Fruit fly (Drosophila melanogaster): ENCODE results near the gene Ets96B.

Ets96B gene

dm6 chr3R:24787734-24788133 lies at the start of gene Ets96B:
TSS of gene Ets96B (plus strand) at chr3R:24788054.
- no peak for TF ChIP-seq CG17806 (tag; optimal IDR thresholded peaks at IDR 0.05)
- TF ChIP-seq CG10348 (GFP tag; IDR thresholded peaks at IDR 0.05), result no peak
- no peak for TF ChIP-seq CG4496 (GFP tag; IDR thresholded peaks at IDR 0.05)
- no peak for TF ChIP-seq CG13204 (GFP tag; optimal IDR thresholded peaks at IDR 0.05)
- no peak for TF ChIP-seq rn (GFP tag; IDR thresholded peaks at IDR 0.05)
- TF ChIP-seq D1 (tag; optimal IDR thresholded peaks at IDR 0.05), result no peak
- TF ChIP-seq fd96Ca (GFP tag; IDR thresholded peaks at IDR 0.05), result no peak
- TF ChIP-seq CG9948 (tag; optimal IDR thresholded peaks at IDR 0.05), result no peak
- TF ChIP-seq CG32121 (GFP tag; IDR thresholded peaks at IDR 0.05), result no peak
- TF ChIP-seq CG14655 (GFP tag; optimal IDR thresholded peaks at IDR 0.05), result no peak
- TF ChIP-seq CG8301 (tag; optimal IDR thresholded peaks at IDR 0.05), result no peak
- no peak for TF ChIP-seq CG34367 (tag; optimal IDR thresholded peaks at IDR 0.05)
- no peak for TF ChIP-seq Pif1A (GFP tag; optimal IDR thresholded peaks at IDR 0.05)
- TF ChIP-seq Ets98B (GFP tag; IDR thresholded peaks at IDR 0.05), result no peak
- TF ChIP-seq CG15710 (tag; optimal IDR thresholded peaks at IDR 0.05), result no peak
- TF ChIP-seq CG12605 (GFP tag; IDR thresholded peaks at IDR 0.05), result no peak
- no peak for TF ChIP-seq EcR (GFP tag; optimal IDR thresholded peaks at IDR 0.05)
- TF ChIP-seq CG8159 (tag; optimal IDR thresholded peaks at IDR 0.05), result no peak

dm6 chr3R:24749055-24749992 lies 38.5 kb upstream of the Ets96B start, which contains the start of gene tld:
TSS of gene tld (plus strand) at chr3R:24749731.
- TF ChIP-seq CG32121 (GFP tag; IDR thresholded peaks at IDR 0.05), result no peak
- TF ChIP-seq CG9948 (tag; optimal IDR thresholded peaks at IDR 0.05), result no peak
- no peak for TF ChIP-seq CG8301 (tag; optimal IDR thresholded peaks at IDR 0.05)
- TF ChIP-seq CG8159 (tag; optimal IDR thresholded peaks at IDR 0.05), result no peak
- no peak for TF ChIP-seq Pif1B (GFP tag; optimal IDR thresholded peaks at IDR 0.05)
- TF ChIP-seq Pif1A (GFP tag; optimal IDR thresholded peaks at IDR 0.05), result no peak
- no peak for TF ChIP-seq D1 (tag; optimal IDR thresholded peaks at IDR 0.05)
- TF ChIP-seq CG13204 (GFP tag; optimal IDR thresholded peaks at IDR 0.05), result no peak
- TF ChIP-seq CG15710 (tag; optimal IDR thresholded peaks at IDR 0.05), result no peak
- no peak for TF ChIP-seq gl (tag; optimal IDR thresholded peaks at IDR 0.05)
- no peak for TF ChIP-seq CG34367 (tag; optimal IDR thresholded peaks at IDR 0.05)
- no peak for TF ChIP-seq fd96Ca (GFP tag; IDR thresholded peaks at IDR 0.05)
- no peak for TF ChIP-seq rn (GFP tag; IDR thresholded peaks at IDR 0.05)
- TF ChIP-seq CG12605 (GFP tag; IDR thresholded peaks at IDR 0.05), result no peak

DNA sequence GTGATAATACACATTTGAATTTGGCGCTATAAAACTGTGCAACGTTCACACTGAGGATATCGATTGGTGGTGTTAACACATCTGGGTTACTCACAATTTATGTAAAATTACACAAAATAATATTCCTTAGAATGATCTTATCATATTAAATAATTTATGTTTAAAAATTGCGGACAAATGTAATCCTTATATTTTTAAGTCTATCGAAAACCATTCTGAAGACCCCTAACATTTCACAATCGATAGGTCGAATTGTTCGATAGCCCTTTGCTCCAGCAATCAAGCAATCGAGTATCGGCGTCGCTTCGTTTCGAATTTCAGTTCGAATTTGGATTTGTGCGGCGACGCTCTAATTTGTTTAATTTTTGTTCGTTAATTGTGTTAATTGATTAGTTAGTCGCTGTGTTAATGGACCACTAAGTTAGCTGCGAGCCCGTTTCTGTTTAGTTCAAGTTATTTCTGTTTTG lies 34.3 kb upstream of the Ets96B start, which contains the start of gene asp:
Gene asp, plus strand, starts transcription at position 289 of the 467 bp plus-strand sequence.
- TF ChIP-seq CG8159 (tag; optimal IDR thresholded peaks at IDR 0.05), result no peak
- TF ChIP-seq CG12605 (GFP tag; IDR thresholded peaks at IDR 0.05), result no peak
- no peak for TF ChIP-seq CG14655 (GFP tag; optimal IDR thresholded peaks at IDR 0.05)
- TF ChIP-seq rn (GFP tag; IDR thresholded peaks at IDR 0.05), result no peak
- TF ChIP-seq gl (tag; optimal IDR thresholded peaks at IDR 0.05), result no peak
- no peak for TF ChIP-seq Ets98B (GFP tag; IDR thresholded peaks at IDR 0.05)
- TF ChIP-seq Pif1B (GFP tag; optimal IDR thresholded peaks at IDR 0.05), result no peak
- no peak for TF ChIP-seq fd96Ca (GFP tag; IDR thresholded peaks at IDR 0.05)

dm6 chr3R:24764971-24765370 lies 22.9 kb upstream of the Ets96B start, which contains the start of gene AstA:
TSS of gene AstA (minus strand) at chr3R:24765071.
- TF ChIP-seq Snoo (tag; optimal IDR thresholded peaks at IDR 0.05) (no peak), Pif1A (GFP tag; optimal IDR thresholded peaks at IDR 0.05) (no peak), CG17806 (tag; optimal IDR thresholded peaks at IDR 0.05) (no peak)

dm6 chr3R:24766684-24767083 lies 21.2 kb upstream of the Ets96B start:
- TF ChIP-seq CG10348 (GFP tag; IDR thresholded peaks at IDR 0.05) (no peak), EcR (GFP tag; optimal IDR thresholded peaks at IDR 0.05) (no peak), CG17806 (tag; optimal IDR thresholded peaks at IDR 0.05) (no peak), CG12605 (GFP tag; IDR thresholded peaks at IDR 0.05) (no peak), CG8159 (tag; optimal IDR thresholded peaks at IDR 0.05) (no peak), CG8301 (tag; optimal IDR thresholded peaks at IDR 0.05) (no peak), fd96Ca (GFP tag; IDR thresholded peaks at IDR 0.05) (peak; percentile 11; the same call in 1 of the 3 replicates), Pif1B (GFP tag; optimal IDR thresholded peaks at IDR 0.05) (no peak), CG32121 (GFP tag; IDR thresholded peaks at IDR 0.05) (0 out of 2 replicates have a peak, but pooled peaks have one; percentile 15), CG15710 (tag; optimal IDR thresholded peaks at IDR 0.05) (no peak), D1 (tag; optimal IDR thresholded peaks at IDR 0.05) (no peak), CG9948 (tag; optimal IDR thresholded peaks at IDR 0.05) (no peak), rn (GFP tag; IDR thresholded peaks at IDR 0.05) (no peak), CG34367 (tag; optimal IDR thresholded peaks at IDR 0.05) (no peak), CG13204 (GFP tag; optimal IDR thresholded peaks at IDR 0.05) (no peak), Snoo (tag; optimal IDR thresholded peaks at IDR 0.05) (no peak), CG14655 (GFP tag; optimal IDR thresholded peaks at IDR 0.05) (no peak), Pif1A (GFP tag; optimal IDR thresholded peaks at IDR 0.05) (no peak), CG4496 (GFP tag; IDR thresholded peaks at IDR 0.05) (0 out of 3 replicates have a peak, but pooled peaks have one; percentile 38), Ets98B (GFP tag; IDR thresholded peaks at IDR 0.05) (peak; percentile 20; the same call in 1 of the 2 replicates), gl (tag; optimal IDR thresholded peaks at IDR 0.05) (no peak)

Data from whole organism, pupa.